Worm (Caenorhabditis elegans) whole organism, L1 larva: ENCODE measurements around the gene slc-17.4.

Experiments used
- C16A3.4 ChIP-seq: fragments of 150-350 bp; optimal IDR thresholded peaks from 2 replicates; lab custom pipeline; 2014; ENCODE audit warnings: missing biosample characterization, missing genetic modification characterization
- Y116A8C.19 ChIP-seq: sonication (generic microtip); optimal IDR thresholded peaks from 2 replicates; lab custom pipeline; 2016; ENCODE audit warnings: missing compliant biosample characterization, missing genetic modification characterization, borderline replicate concordance
- alr-1 ChIP-seq: fragments of 200-800 bp; sonication (Bioruptor generic); optimal IDR thresholded peaks from 2 replicates; lab custom pipeline; 2018; ENCODE audit warnings: borderline replicate concordance, mild to moderate bottlenecking, missing genetic modification characterization, missing compliant biosample characterization
- ama-1 ChIP-seq: fragments of 150-350 bp; optimal IDR thresholded peaks from 2 replicates; lab custom pipeline; 2014
- ceh-63 ChIP-seq: fragments of 200-800 bp; sonication (Bioruptor generic); optimal IDR thresholded peaks from 2 replicates; lab custom pipeline; 2018; ENCODE audit warnings: mild to moderate bottlenecking, missing genetic modification characterization, missing compliant biosample characterization
- ceh-8 ChIP-seq: fragments of 200-800 bp; sonication (Bioruptor generic); optimal IDR thresholded peaks from 2 replicates; lab custom pipeline; 2018; ENCODE audit warnings: mild to moderate bottlenecking, missing genetic modification characterization, moderate library complexity, missing compliant biosample characterization
- ceh-90 ChIP-seq: sonication (generic microtip); optimal IDR thresholded peaks from 2 replicates; lab custom pipeline; 2016; ENCODE audit warnings: missing genetic modification characterization, missing compliant biosample characterization
- ces-1 ChIP-seq: fragments of 150-350 bp; optimal IDR thresholded peaks from 2 replicates; lab custom pipeline; 2014; ENCODE audit warnings: missing biosample characterization, missing genetic modification reagents, missing genetic modification characterization
- dpl-1 ChIP-seq, 3 experiments: fragments of 150-350 bp in 2 of 3; sonication (generic microtip) in 1 of 3; optimal IDR thresholded peaks; 2 replicates each; lab custom pipeline; 2014 to 2017; ENCODE audit warnings: missing biosample characterization in 3 of 3, missing genetic modification characterization in 3 of 3, missing genetic modification reagents in 3 of 3
- dsc-1 ChIP-seq: sonication (generic microtip); optimal IDR thresholded peaks from 2 replicates; lab custom pipeline; 2016; ENCODE audit warnings: mild to moderate bottlenecking, missing genetic modification characterization, missing compliant biosample characterization
- efl-1 ChIP-seq, 4 experiments: fragments of 150-350 bp; optimal IDR thresholded peaks in 3 of 4; peaks in 1 of 4; 1 replicate in 1 of 4; 2 replicates in 3 of 4; lab custom pipeline; 2014; ENCODE audit warnings: missing biosample characterization in 2 of 4, missing genetic modification characterization in 2 of 4, missing genetic modification reagents in 2 of 4
- fkh-10 ChIP-seq: sonication (generic microtip); optimal IDR thresholded peaks from 2 replicates; lab custom pipeline; 2017; ENCODE audit warnings: missing biosample characterization, missing genetic modification reagents, missing genetic modification characterization
- fkh-4 ChIP-seq: sonication (generic microtip); optimal IDR thresholded peaks from 2 replicates; lab custom pipeline; 2016; ENCODE audit warnings: missing compliant biosample characterization, missing genetic modification characterization, borderline replicate concordance
- fkh-8 ChIP-seq: sonication (generic microtip); optimal IDR thresholded peaks from 2 replicates; lab custom pipeline; 2016; ENCODE audit warnings: mild to moderate bottlenecking, missing genetic modification characterization, missing compliant biosample characterization
- fos-1 ChIP-seq: fragments of 150-350 bp; optimal IDR thresholded peaks from 2 replicates; lab custom pipeline; 2014; ENCODE audit warnings: missing biosample characterization, missing genetic modification characterization
- hlh-4 ChIP-seq: sonication (generic microtip); optimal IDR thresholded peaks from 2 replicates; lab custom pipeline; 2016; ENCODE audit warnings: mild to moderate bottlenecking, missing genetic modification characterization, missing compliant biosample characterization
- lin-13 ChIP-seq: fragments of 150-350 bp; optimal IDR thresholded peaks from 2 replicates; lab custom pipeline; 2014; ENCODE audit warnings: missing biosample characterization, missing genetic modification reagents, missing genetic modification characterization
- lin-14 ChIP-seq: fragments of 200-800 bp; sonication (Bioruptor generic); optimal IDR thresholded peaks from 2 replicates; lab custom pipeline; 2018; ENCODE audit warnings: mild to moderate bottlenecking, missing genetic modification characterization, moderate library complexity, missing compliant biosample characterization
- lir-3 ChIP-seq: sonication (generic microtip); optimal IDR thresholded peaks from 2 replicates; lab custom pipeline; 2016; ENCODE audit warnings: mild to moderate bottlenecking, missing genetic modification characterization, moderate library complexity, missing compliant biosample characterization; ENCODE audit not compliant: poor library complexity
- lsy-2 ChIP-seq, 2 experiments: fragments of 150-350 bp; optimal IDR thresholded peaks; 2 replicates each; lab custom pipeline; 2014; ENCODE audit warnings: missing biosample characterization in 2 of 2, missing genetic modification characterization in 2 of 2
- mdl-1 ChIP-seq, 2 experiments: fragments of 150-350 bp; optimal IDR thresholded peaks; 2 replicates each; lab custom pipeline; 2014 to 2017; ENCODE audit warnings: missing biosample characterization in 2 of 2, missing genetic modification characterization in 2 of 2, inconsistent platforms in 1 of 2
- nhr-11 ChIP-seq: fragments of 150-350 bp; optimal IDR thresholded peaks from 2 replicates; lab custom pipeline; 2014; ENCODE audit warnings: missing biosample characterization, missing genetic modification characterization
- nhr-12 ChIP-seq: sonication (generic microtip); optimal IDR thresholded peaks from 2 replicates; lab custom pipeline; 2017; ENCODE audit warnings: missing biosample characterization, missing genetic modification characterization
- nhr-19 ChIP-seq: fragments of 200-800 bp; sonication (Bioruptor generic); conservative IDR thresholded peaks from 2 replicates; pipeline ENCODE4 v1.3.6; 2022; ENCODE audit warnings: missing genetic modification characterization, missing compliant biosample characterization
- nhr-20 ChIP-seq: sonication (generic microtip); optimal IDR thresholded peaks from 2 replicates; lab custom pipeline; 2016; ENCODE audit warnings: mild to moderate bottlenecking, missing genetic modification characterization, missing compliant biosample characterization
- nhr-28 ChIP-seq: fragments of 150-350 bp; optimal IDR thresholded peaks from 2 replicates; lab custom pipeline; 2014; ENCODE audit warnings: missing biosample characterization, missing genetic modification characterization
- nhr-85 ChIP-seq: sonication (generic microtip); peaks from one replicate; lab custom pipeline; 2016; ENCODE audit warnings: missing genetic modification characterization, inconsistent platforms, missing compliant biosample characterization
- nhr-90 ChIP-seq: sonication (generic microtip); optimal IDR thresholded peaks from 2 replicates; lab custom pipeline; 2016; ENCODE audit warnings: mild to moderate bottlenecking, missing genetic modification characterization, missing compliant biosample characterization; ENCODE audit not compliant: poor library complexity
- pag-3 ChIP-seq: sonication (generic microtip); optimal IDR thresholded peaks from 2 replicates; lab custom pipeline; 2017; ENCODE audit warnings: missing genetic modification characterization, mild to moderate bottlenecking, missing compliant biosample characterization, antibody characterized with exemption, borderline replicate concordance; ENCODE audit not compliant: insufficient read depth
- pax-3 ChIP-seq: fragments of 200-800 bp; sonication (Bioruptor generic); optimal IDR thresholded peaks from 2 replicates; lab custom pipeline; 2018; ENCODE audit warnings: mild to moderate bottlenecking, missing genetic modification characterization, moderate library complexity, missing compliant biosample characterization
- rnt-1 ChIP-seq: sonication (generic microtip); optimal IDR thresholded peaks from 2 replicates; lab custom pipeline; 2016; ENCODE audit warnings: mild to moderate bottlenecking, missing genetic modification characterization, moderate library complexity, missing compliant biosample characterization
- skn-1 ChIP-seq: fragments of 150-350 bp; optimal IDR thresholded peaks from 2 replicates; lab custom pipeline; 2014; ENCODE audit warnings: missing biosample characterization, missing genetic modification characterization
- snpc-4 ChIP-seq: fragments of 150-350 bp; optimal IDR thresholded peaks from 2 replicates; lab custom pipeline; 2014; ENCODE audit warnings: missing biosample characterization, missing genetic modification characterization
- swsn-7 ChIP-seq: sonication (generic microtip); optimal IDR thresholded peaks from 2 replicates; lab custom pipeline; 2016; ENCODE audit warnings: missing genetic modification characterization, missing compliant biosample characterization
- tbx-2 ChIP-seq: sonication (generic microtip); optimal IDR thresholded peaks from 2 replicates; lab custom pipeline; 2016; ENCODE audit warnings: missing genetic modification characterization, missing compliant biosample characterization
- unc-130 ChIP-seq: fragments of 150-350 bp; optimal IDR thresholded peaks from 2 replicates; lab custom pipeline; 2017; ENCODE audit warnings: missing biosample characterization, missing genetic modification characterization, inconsistent platforms
- unc-30 ChIP-seq: sonication (generic microtip); optimal IDR thresholded peaks from 2 replicates; lab custom pipeline; 2017; ENCODE audit warnings: missing biosample characterization, missing genetic modification characterization
- unc-86 ChIP-seq: sonication (generic microtip); optimal IDR thresholded peaks from 2 replicates; lab custom pipeline; 2016; ENCODE audit warnings: missing genetic modification characterization, missing compliant biosample characterization
- zag-1 ChIP-seq: fragments of 150-350 bp; optimal IDR thresholded peaks from 2 replicates; lab custom pipeline; 2014; ENCODE audit warnings: missing biosample characterization, missing genetic modification characterization

The slc-17.4 gene

ce11 chrIV:17268628-17269027 lies 22.9 kb downstream of the slc-17.4 start (continued):
- peak; percentile 81 for TF ChIP-seq lin-14
- peak in 1 of 2 experiments; percentile 64 for TF ChIP-seq lsy-2 (tag; optimal IDR thresholded peaks at IDR 0.05; lab: Kevin White, UChicago)
- no peak for TF ChIP-seq ceh-90 (tag; lab: Kevin White, UChicago)
- TF ChIP-seq fos-1 (tag; lab: Kevin White, UChicago) = peak; percentile 5
- peak; percentile 21 for TF ChIP-seq nhr-90 (tag; lab: Kevin White, UChicago)
- peak; percentile 1 for TF ChIP-seq nhr-20 (tag; lab: Kevin White, UChicago)
- peak; percentile 63 for TF ChIP-seq skn-1
- TF ChIP-seq rnt-1 (tag; lab: Kevin White, UChicago) = peak; percentile 37
- TF ChIP-seq dpl-1 (GFP tag; optimal IDR thresholded peaks at IDR 0.05; lab: Kevin White, UChicago) = peak in 1 of 3 experiments; percentile 34
- TF ChIP-seq swsn-7 (tag; lab: Kevin White, UChicago) = peak; percentile 46

- TF ChIP-seq pag-3 (tag; lab: Kevin White, UChicago) = no peak
- TF ChIP-seq ceh-90 (tag; lab: Kevin White, UChicago) = no peak
- no peak for TF ChIP-seq nhr-12 (tag; lab: Kevin White, UChicago)
- peak; percentile 91 for TF ChIP-seq skn-1
- no peak for TF ChIP-seq ama-1 (lab: Kevin White, UChicago)
- no peak for TF ChIP-seq efl-1 (optimal IDR thresholded peaks at IDR 0.05; lab: Kevin White, UChicago)
- TF ChIP-seq efl-1 (GFP tag; optimal IDR thresholded peaks at IDR 0.05 in 1 of 2; lab: Kevin White, UChicago) = no peak
- TF ChIP-seq, all 84 proteins: peak for 1
Measured at ce11 chrIV:17268069-17268468, 23.5 kb downstream of the slc-17.4 start.

- TF ChIP-seq pax-3 (no peak), fkh-8 (no peak), Y116A8C.19 (no peak), ces-1 (no peak), skn-1 (no peak), unc-130 (tag; lab: Kevin White, UChicago) (no peak), C16A3.4 (tag; lab: Kevin White, UChicago) (no peak), ceh-8 (no peak), ama-1 (lab: Kevin White, UChicago) (no peak), alr-1 (tag; lab: Kevin White, UChicago) (no peak), ceh-63 (no peak), unc-86 (tag; lab: Kevin White, UChicago) (no peak), zag-1 (tag; lab: Kevin White, UChicago) (no peak), tbx-2 (tag; lab: Kevin White, UChicago) (no peak)
- TF ChIP-seq, all 84 proteins: peak for 0
Measured at ce11 chrIV:17267304-17267891, 24.1 kb downstream of the slc-17.4 start.

ce11 chrIV:17265716-17266115 lies 25.8 kb downstream of the slc-17.4 start:
- TF ChIP-seq dsc-1 (tag; lab: Kevin White, UChicago) (no peak), snpc-4 (tag; lab: Kevin White, UChicago) (no peak), lir-3 (tag; lab: Kevin White, UChicago) (no peak), lin-14 (no peak), unc-86 (tag; lab: Kevin White, UChicago) (no peak), swsn-7 (tag; lab: Kevin White, UChicago) (no peak), lin-13 (GFP tag; lab: Kevin White, UChicago) (no peak), unc-30 (no peak), nhr-19 (GFP tag; lab: Robert Waterston, UW) (no peak), fkh-8 (no peak), nhr-85 (tag; lab: Kevin White, UChicago) (no peak), fkh-4 (tag; lab: Kevin White, UChicago) (no peak), nhr-11 (tag; lab: Kevin White, UChicago) (no peak), nhr-28 (no peak), fkh-10 (GFP tag; lab: Kevin White, UChicago) (no peak), zag-1 (tag; lab: Kevin White, UChicago) (no peak), Y116A8C.19 (no peak), pax-3 (no peak), hlh-4 (tag; lab: Kevin White, UChicago) (no peak), mdl-1 (tag; optimal IDR thresholded peaks at IDR 0.05; lab: Kevin White, UChicago) (no peak)
